Worm (Caenorhabditis elegans) whole organism, mixed stage, embryonic: Measurements from ENCODE around the gene elo-4.

Experiments used
- M03D4.4 ChIP-seq: sonication (generic microtip); optimal IDR thresholded peaks from 2 replicates; lab custom pipeline; 2017; ENCODE audit warnings: mild to moderate bottlenecking, missing genetic modification characterization, missing compliant biosample characterization
- bed-3 ChIP-seq: fragments of 200-800 bp; sonication (Bioruptor generic); optimal IDR thresholded peaks from 3 replicates; lab custom pipeline; 2018; ENCODE audit warnings: mild to moderate bottlenecking, missing genetic modification characterization, moderate library complexity, missing compliant biosample characterization
- blmp-1 ChIP-seq: fragments of 150-350 bp; optimal IDR thresholded peaks from 2 replicates; lab custom pipeline; 2014; ENCODE audit warnings: missing biosample characterization, missing genetic modification characterization
- ceh-39 ChIP-seq: fragments of 150-350 bp; optimal IDR thresholded peaks from 2 replicates; lab custom pipeline; 2014; ENCODE audit warnings: missing biosample characterization, missing genetic modification characterization
- ceh-43 ChIP-seq: fragments of 200-800 bp; sonication (Bioruptor generic); optimal IDR thresholded peaks from 2 replicates; lab custom pipeline; 2018; ENCODE audit warnings: mild to moderate bottlenecking, missing genetic modification characterization, moderate library complexity, missing compliant biosample characterization
- ceh-83 ChIP-seq: fragments of 200-800 bp; sonication (Bioruptor generic); optimal IDR thresholded peaks from 2 replicates; lab custom pipeline; 2018; ENCODE audit warnings: mild to moderate bottlenecking, missing genetic modification characterization, missing compliant biosample characterization
- ces-1 ChIP-seq: fragments of 150-350 bp; optimal IDR thresholded peaks from 2 replicates; lab custom pipeline; 2014; ENCODE audit warnings: missing biosample characterization, missing genetic modification reagents, missing genetic modification characterization
- cnd-1 ChIP-seq: fragments of 200-800 bp; sonication (Bioruptor generic); optimal IDR thresholded peaks from 2 replicates; lab custom pipeline; 2018; ENCODE audit warnings: mild to moderate bottlenecking, missing genetic modification characterization, missing compliant biosample characterization
- drap-1 ChIP-seq: fragments of 200-800 bp; sonication (Bioruptor generic); optimal IDR thresholded peaks from 3 replicates; lab custom pipeline; 2018; ENCODE audit warnings: mild to moderate bottlenecking, missing genetic modification characterization, missing compliant biosample characterization
- elt-1 ChIP-seq: sonication (generic microtip); optimal IDR thresholded peaks from 2 replicates; lab custom pipeline; 2017; ENCODE audit warnings: missing genetic modification characterization, mild to moderate bottlenecking, missing compliant biosample characterization, antibody characterized with exemption, moderate library complexity, borderline replicate concordance; ENCODE audit not compliant: insufficient read depth
- elt-3 ChIP-seq: fragments of 150-350 bp; optimal IDR thresholded peaks from 2 replicates; lab custom pipeline; 2014; ENCODE audit warnings: missing biosample characterization, missing genetic modification characterization
- flh-1 ChIP-seq: fragments of 200-800 bp; sonication (Bioruptor generic); optimal IDR thresholded peaks from 2 replicates; lab custom pipeline; 2018; ENCODE audit warnings: mild to moderate bottlenecking, missing genetic modification characterization, moderate library complexity, missing compliant biosample characterization
- ham-2 ChIP-seq: fragments of 200-800 bp; sonication (Bioruptor generic); optimal IDR thresholded peaks from 2 replicates; lab custom pipeline; 2018; ENCODE audit warnings: mild to moderate bottlenecking, missing genetic modification characterization, missing compliant biosample characterization
- hlh-1 ChIP-seq: fragments of 150-350 bp; optimal IDR thresholded peaks from 2 replicates; lab custom pipeline; 2014; ENCODE audit warnings: missing biosample characterization, missing genetic modification reagents, missing genetic modification characterization
- lin-32 ChIP-seq: fragments of 200-800 bp; sonication (Bioruptor generic); optimal IDR thresholded peaks from 2 replicates; lab custom pipeline; 2018; ENCODE audit warnings: mild to moderate bottlenecking, missing genetic modification characterization, missing compliant biosample characterization
- lsy-2 ChIP-seq: fragments of 150-350 bp; optimal IDR thresholded peaks from 2 replicates; lab custom pipeline; 2014; ENCODE audit warnings: missing biosample characterization, missing genetic modification characterization
- mab-5 ChIP-seq: fragments of 150-350 bp; optimal IDR thresholded peaks from 2 replicates; lab custom pipeline; 2014; ENCODE audit warnings: missing biosample characterization, missing genetic modification characterization
- mep-1 ChIP-seq: fragments of 150-350 bp; optimal IDR thresholded peaks from 2 replicates; lab custom pipeline; 2017; ENCODE audit warnings: missing biosample characterization, missing genetic modification reagents, missing genetic modification characterization, inconsistent platforms
- mls-2 ChIP-seq: sonication (generic microtip); optimal IDR thresholded peaks from 2 replicates; lab custom pipeline; 2016; ENCODE audit warnings: mild to moderate bottlenecking, missing genetic modification characterization, moderate library complexity, missing compliant biosample characterization
- nhr-12 ChIP-seq: fragments of 150-350 bp; optimal IDR thresholded peaks from 2 replicates; lab custom pipeline; 2014; ENCODE audit warnings: missing biosample characterization, missing genetic modification characterization
- nhr-2 ChIP-seq: fragments of 150-350 bp; optimal IDR thresholded peaks from 2 replicates; lab custom pipeline; 2014; ENCODE audit warnings: missing biosample characterization, missing genetic modification characterization
- nhr-237 ChIP-seq: fragments of 150-350 bp; optimal IDR thresholded peaks from 2 replicates; lab custom pipeline; 2014; ENCODE audit warnings: missing biosample characterization, missing genetic modification characterization
- nhr-28 ChIP-seq: fragments of 150-350 bp; optimal IDR thresholded peaks from 2 replicates; lab custom pipeline; 2014; ENCODE audit warnings: missing biosample characterization, missing genetic modification characterization
- nhr-76 ChIP-seq: sonication (generic microtip); optimal IDR thresholded peaks from 2 replicates; lab custom pipeline; 2017; ENCODE audit warnings: missing biosample characterization, missing genetic modification characterization
- pha-4 ChIP-seq: fragments of 150-350 bp; optimal IDR thresholded peaks from 2 replicates; lab custom pipeline; 2018; ENCODE audit warnings: missing biosample characterization, missing genetic modification reagents, missing genetic modification characterization
- snpc-4 ChIP-seq: fragments of 150-350 bp; optimal IDR thresholded peaks from 2 replicates; lab custom pipeline; 2014; ENCODE audit warnings: missing biosample characterization, missing genetic modification characterization
- tbx-8 ChIP-seq: fragments of 200-800 bp; sonication (Bioruptor generic); optimal IDR thresholded peaks from 2 replicates; lab custom pipeline; 2018; ENCODE audit warnings: mild to moderate bottlenecking, missing genetic modification characterization, moderate library complexity, missing compliant biosample characterization
- unc-120 ChIP-seq: sonication (generic microtip); optimal IDR thresholded peaks from 2 replicates; lab custom pipeline; 2017; ENCODE audit warnings: missing genetic modification characterization, missing compliant biosample characterization; ENCODE audit not compliant: poor library complexity, severe bottlenecking
- unc-39 ChIP-seq: fragments of 150-350 bp; optimal IDR thresholded peaks from 2 replicates; lab custom pipeline; 2014; ENCODE audit warnings: missing biosample characterization, missing genetic modification characterization
- unc-62 ChIP-seq: fragments of 150-350 bp; optimal IDR thresholded peaks from 2 replicates; lab custom pipeline; 2014; ENCODE audit warnings: missing biosample characterization, missing genetic modification reagents, missing genetic modification characterization
- zip-8 ChIP-seq: fragments of 150-350 bp; optimal IDR thresholded peaks from 2 replicates; lab custom pipeline; 2014; ENCODE audit warnings: missing biosample characterization, missing genetic modification characterization
- ztf-11 ChIP-seq: fragments of 150-350 bp; optimal IDR thresholded peaks from 2 replicates; lab custom pipeline; 2014; ENCODE audit warnings: missing biosample characterization, missing genetic modification characterization

Gene elo-4

DNA sequence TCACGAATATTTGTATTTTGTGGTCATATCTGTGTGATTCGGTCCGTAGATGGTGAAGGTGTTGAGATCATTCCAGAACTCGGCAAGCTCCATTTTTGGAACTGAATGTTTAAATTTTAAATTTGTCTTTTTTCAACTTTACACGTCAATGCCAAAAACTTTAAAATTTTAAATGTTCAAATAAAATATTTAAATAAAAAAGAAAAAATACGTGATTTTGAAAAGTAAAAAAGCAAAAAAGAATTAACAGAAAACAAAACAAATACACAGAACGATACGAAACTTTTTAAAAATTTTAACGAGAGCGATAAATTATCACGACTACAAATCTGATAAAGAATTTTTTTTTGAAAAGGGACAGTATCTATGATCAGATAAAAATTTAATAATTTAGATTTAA is at the start of gene elo-4:
Gene elo-4, minus strand, starts transcription at position 101 of the 400 bp plus-strand sequence.
- no peak for TF ChIP-seq flh-1 (GFP tag; lab: Kevin White, UChicago)
- no peak for TF ChIP-seq mab-5 (tag; lab: Kevin White, UChicago)
- TF ChIP-seq bed-3, result no peak
- TF ChIP-seq unc-62 (GFP tag; lab: Kevin White, UChicago), result no peak
- TF ChIP-seq nhr-237 (tag; lab: Kevin White, UChicago), result no peak
- no peak for TF ChIP-seq blmp-1
- no peak for TF ChIP-seq elt-1 (tag; lab: Kevin White, UChicago)
- TF ChIP-seq tbx-8 (GFP tag; lab: Kevin White, UChicago), result no peak
- TF ChIP-seq nhr-2 (tag; lab: Kevin White, UChicago), result no peak
- TF ChIP-seq ceh-39, result no peak
- no peak for TF ChIP-seq unc-120 (tag; lab: Kevin White, UChicago)
- TF ChIP-seq drap-1, result no peak
- no peak for TF ChIP-seq ceh-83 (GFP tag; lab: Kevin White, UChicago)
- TF ChIP-seq M03D4.4 (tag; lab: Kevin White, UChicago), result no peak

DNA sequence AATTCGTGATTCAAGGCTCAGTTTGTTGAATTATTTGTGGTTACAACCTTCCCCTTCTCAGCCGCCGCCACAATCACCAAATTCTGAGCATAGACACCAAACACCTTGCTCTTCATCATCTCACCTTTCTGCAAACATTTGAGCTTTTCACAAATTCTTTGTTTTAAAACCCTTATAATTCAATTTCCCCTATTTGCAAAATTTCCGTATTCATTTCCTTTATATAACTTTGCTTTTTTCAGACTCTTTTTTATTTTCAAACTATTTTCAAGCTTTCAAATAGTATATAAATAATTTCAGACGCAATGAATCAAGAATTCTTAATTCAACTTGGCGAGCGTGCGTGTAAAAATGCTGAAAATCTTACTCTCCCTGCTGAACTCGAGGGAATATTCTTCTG is 49.4 kb upstream of the elo-4 start, which contains the start of gene tkr-1:
Gene tkr-1, plus strand, starts transcription at position 301 of the 400 bp plus-strand sequence.
- no peak for TF ChIP-seq unc-120 (tag; lab: Kevin White, UChicago)
- no peak for TF ChIP-seq pha-4 (tag; lab: Kevin White, UChicago)
- no peak for TF ChIP-seq ztf-11 (tag; lab: Kevin White, UChicago)
- no peak for TF ChIP-seq elt-3
- TF ChIP-seq ces-1 (GFP tag; lab: Kevin White, UChicago), result no peak
- TF ChIP-seq ceh-39, result no peak
- TF ChIP-seq lsy-2, result no peak
- no peak for TF ChIP-seq mep-1 (tag; lab: Kevin White, UChicago)
- TF ChIP-seq ham-2, result no peak
- no peak for TF ChIP-seq bed-3
- TF ChIP-seq flh-1 (GFP tag; lab: Kevin White, UChicago), result no peak
- TF ChIP-seq nhr-237 (tag; lab: Kevin White, UChicago), result no peak
- TF ChIP-seq mls-2, result no peak

ce11 chrIII:9376701-9377100 is 42.6 kb upstream of the elo-4 start:
- TF ChIP-seq cnd-1 (tag; lab: Kevin White, UChicago) (no peak), ham-2 (no peak), hlh-1 (tag; lab: Kevin White, UChicago) (no peak), nhr-28 (tag; lab: Kevin White, UChicago) (no peak), nhr-237 (tag; lab: Kevin White, UChicago) (no peak), mls-2 (no peak), unc-39 (tag; lab: Kevin White, UChicago) (no peak), ceh-43 (GFP tag; lab: Kevin White, UChicago) (no peak), tbx-8 (GFP tag; lab: Kevin White, UChicago) (no peak), snpc-4 (tag; lab: Kevin White, UChicago) (no peak), nhr-76 (tag; lab: Kevin White, UChicago) (no peak), pha-4 (tag; lab: Kevin White, UChicago) (no peak), lin-32 (GFP tag; lab: Kevin White, UChicago) (no peak), mep-1 (tag; lab: Kevin White, UChicago) (no peak), nhr-2 (tag; lab: Kevin White, UChicago) (no peak), unc-62 (GFP tag; lab: Kevin White, UChicago) (no peak), elt-3 (no peak)

ce11 chrIII:9373779-9374178 is 39.7 kb upstream of the elo-4 start:
- TF ChIP-seq ceh-43 (GFP tag; lab: Kevin White, UChicago), result no peak
- TF ChIP-seq unc-120 (tag; lab: Kevin White, UChicago), result no peak
- TF ChIP-seq M03D4.4 (tag; lab: Kevin White, UChicago), result no peak
- TF ChIP-seq snpc-4 (tag; lab: Kevin White, UChicago), result no peak
- TF ChIP-seq zip-8, result no peak
- TF ChIP-seq bed-3, result no peak
- no peak for TF ChIP-seq ztf-11 (tag; lab: Kevin White, UChicago)
- no peak for TF ChIP-seq nhr-12 (tag; lab: Kevin White, UChicago)
- TF ChIP-seq lin-32 (GFP tag; lab: Kevin White, UChicago), result no peak
- TF ChIP-seq unc-62 (GFP tag; lab: Kevin White, UChicago), result no peak
- no peak for TF ChIP-seq nhr-2 (tag; lab: Kevin White, UChicago)
- no peak for TF ChIP-seq mls-2
- no peak for TF ChIP-seq mab-5 (tag; lab: Kevin White, UChicago)
- no peak for TF ChIP-seq nhr-28 (tag; lab: Kevin White, UChicago)
- no peak for TF ChIP-seq ceh-39
- TF ChIP-seq ces-1 (GFP tag; lab: Kevin White, UChicago), result no peak
- no peak for TF ChIP-seq drap-1
- no peak for TF ChIP-seq elt-3
- no peak for TF ChIP-seq unc-39 (tag; lab: Kevin White, UChicago)
